Worm (Caenorhabditis elegans) whole organism, late embryonic: ENCODE measurements around the gene T28C12.6.

Experiments used
- C08G9.2 ChIP-seq: sonication (generic microtip); optimal IDR thresholded peaks from 2 replicates; lab custom pipeline; 2016; ENCODE audit warnings: mild to moderate bottlenecking, missing genetic modification characterization, moderate library complexity, missing compliant biosample characterization
- F13H6.1 ChIP-seq: sonication (generic microtip); optimal IDR thresholded peaks from 2 replicates; lab custom pipeline; 2016; ENCODE audit warnings: missing genetic modification characterization, missing compliant biosample characterization
- K09A11.1 ChIP-seq: sonication (generic microtip); optimal IDR thresholded peaks from 2 replicates; lab custom pipeline; 2017; ENCODE audit warnings: antibody characterized with exemption, mild to moderate bottlenecking, missing genetic modification characterization, missing compliant biosample characterization; ENCODE audit not compliant: insufficient read depth
- ceh-30 ChIP-seq: fragments of 150-350 bp; optimal IDR thresholded peaks from 2 replicates; lab custom pipeline; 2014; ENCODE audit warnings: missing biosample characterization, missing genetic modification characterization
- ets-4 ChIP-seq: sonication (generic microtip); optimal IDR thresholded peaks from 2 replicates; lab custom pipeline; 2016; ENCODE audit warnings: missing genetic modification characterization, missing compliant biosample characterization
- ztf-16 ChIP-seq: sonication (generic microtip); optimal IDR thresholded peaks from 2 replicates; lab custom pipeline; 2017; ENCODE audit warnings: missing genetic modification characterization, missing compliant biosample characterization

DNA sequence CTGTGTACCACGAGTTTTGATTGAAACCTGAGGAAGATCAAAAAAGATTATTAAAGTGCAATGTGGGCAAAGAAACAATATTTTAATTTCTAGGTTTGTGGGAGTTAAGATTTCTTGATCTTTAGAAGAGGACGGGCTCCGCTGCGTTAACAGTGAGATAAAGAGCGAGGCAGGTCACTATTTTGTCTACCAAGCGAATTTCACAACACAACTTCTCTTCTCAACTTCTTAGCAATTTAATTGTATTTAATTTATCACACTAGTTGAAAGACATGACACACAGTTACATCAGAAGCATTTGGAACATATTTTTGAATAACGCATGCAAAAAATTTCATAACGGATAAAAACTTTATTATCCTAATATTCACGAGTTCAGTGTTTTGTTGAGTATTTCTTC, 9.5 kb downstream of the T28C12.6 start:
- no peak for TF ChIP-seq ztf-16
- TF ChIP-seq ets-4 = no peak
- TF ChIP-seq ceh-30 (tag; lab: Kevin White, UChicago) = no peak
- TF ChIP-seq C08G9.2 = no peak
- TF ChIP-seq F13H6.1 = no peak
- TF ChIP-seq K09A11.1 = no peak
